Fruit fly (Drosophila melanogaster): Measurements from ENCODE around the gene SP1029.

DNA sequence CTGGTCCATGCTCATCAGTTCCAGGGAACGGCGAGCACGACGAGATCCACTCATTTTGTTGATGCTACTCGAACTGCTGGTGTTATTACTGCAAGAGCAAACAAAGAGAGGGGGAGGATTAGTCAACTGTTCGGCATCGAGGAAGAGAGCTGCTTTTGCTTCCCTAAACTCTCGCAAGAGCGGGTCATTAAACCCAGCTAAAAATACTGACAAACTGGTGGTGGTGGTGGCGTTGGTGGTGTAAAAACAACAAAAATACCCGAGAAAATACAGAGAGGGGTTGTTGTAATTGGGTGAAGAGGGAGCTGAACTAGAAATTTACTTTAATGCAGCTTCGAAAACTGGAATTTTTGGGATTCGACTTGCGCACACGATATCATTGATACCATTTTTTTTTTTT is 3.6 kb upstream of the SP1029 start:
- no peak for TF ChIP-seq cnc (optimal IDR thresholded peaks at IDR 0.05)
- no peak for TF ChIP-seq kay (GFP tag; ENCODE audit: borderline replicate concordance)
